Worm (Caenorhabditis elegans) whole organism, late embryonic: ENCODE results near the gene odr-2.

Source experiments
- ahr-1 ChIP-seq: sonication (generic microtip); optimal IDR thresholded peaks from 2 replicates; lab custom pipeline; 2016; ENCODE audit warnings: missing genetic modification characterization, missing compliant biosample characterization
- ama-1 ChIP-seq: fragments of 150-350 bp; optimal IDR thresholded peaks from 2 replicates; lab custom pipeline; 2014
- fkh-10 ChIP-seq: fragments of 150-350 bp; optimal IDR thresholded peaks from 2 replicates; lab custom pipeline; 2014; ENCODE audit warnings: missing biosample characterization, missing genetic modification reagents, missing genetic modification characterization
- hlh-30 ChIP-seq: sonication (generic microtip); optimal IDR thresholded peaks from 2 replicates; lab custom pipeline; 2017; ENCODE audit warnings: antibody characterized with exemption, missing genetic modification characterization, missing compliant biosample characterization; ENCODE audit not compliant: insufficient read depth
- ref-2 ChIP-seq: sonication (generic microtip); optimal IDR thresholded peaks from 2 replicates; lab custom pipeline; 2016; ENCODE audit warnings: missing genetic modification characterization, missing compliant biosample characterization
- syd-9 ChIP-seq: sonication (generic microtip); optimal IDR thresholded peaks from 2 replicates; lab custom pipeline; 2016; ENCODE audit warnings: mild to moderate bottlenecking, missing genetic modification characterization, moderate library complexity, missing compliant biosample characterization
- tbx-7 ChIP-seq: sonication (generic microtip); optimal IDR thresholded peaks from 2 replicates; lab custom pipeline; 2016; ENCODE audit warnings: missing genotype, missing genetic modification characterization, missing compliant biosample characterization

DNA sequence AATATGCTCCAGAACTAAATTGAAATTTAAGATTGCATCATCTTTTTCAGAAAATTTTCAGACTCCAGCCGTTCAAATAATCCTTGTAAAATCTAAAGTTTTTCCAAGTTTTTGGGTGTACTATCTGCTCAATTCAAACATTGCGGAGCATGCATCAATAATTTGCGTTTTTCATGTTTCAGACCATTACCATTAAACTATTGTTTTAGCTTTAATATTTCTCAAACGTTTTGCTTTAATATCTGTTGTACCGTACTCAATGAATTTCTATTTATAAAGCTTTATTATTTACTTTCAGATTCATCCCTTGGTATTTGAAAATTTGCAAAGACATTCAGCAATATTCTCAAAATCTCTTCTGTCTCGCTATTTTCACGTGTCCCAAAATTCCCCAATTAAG is at the start of gene odr-2:
- TF ChIP-seq ref-2 (tag; lab: Kevin White, UChicago) (no peak), hlh-30 (tag; lab: Kevin White, UChicago) (no peak), tbx-7 (tag; lab: Kevin White, UChicago) (no peak), ama-1 (lab: Kevin White, UChicago) (no peak), ahr-1 (tag; lab: Kevin White, UChicago) (no peak), fkh-10 (no peak), syd-9 (tag; lab: Kevin White, UChicago) (no peak)
